Worm (Caenorhabditis elegans) whole organism, L2 larva: ENCODE results near the gene R03A10.5.
A peak's percentile ranks its signal among the peaks of the same experiment; 100 is the strongest.

Experiments used
- F13H6.1 ChIP-seq: sonication (generic microtip); optimal IDR thresholded peaks from 2 replicates; lab custom pipeline; 2016; ENCODE audit warnings: missing genetic modification characterization, missing compliant biosample characterization
- R02D3.7 ChIP-seq: fragments of 150-350 bp; optimal IDR thresholded peaks from 2 replicates; lab custom pipeline; 2014; ENCODE audit warnings: missing biosample characterization, missing genetic modification characterization
- Y55F3AM.14 ChIP-seq: fragments of 200-800 bp; sonication (Bioruptor generic); optimal IDR thresholded peaks from 2 replicates; lab custom pipeline; 2018; ENCODE audit warnings: mild to moderate bottlenecking, missing genetic modification characterization, missing compliant biosample characterization
- ZK546.5 ChIP-seq: sonication (generic microtip); optimal IDR thresholded peaks from 2 replicates; lab custom pipeline; 2017; ENCODE audit warnings: missing biosample characterization, missing genetic modification characterization
- ama-1 ChIP-seq: fragments of 150-350 bp; optimal IDR thresholded peaks from 2 replicates; lab custom pipeline; 2018; ENCODE audit warnings: inconsistent platforms
- blmp-1 ChIP-seq: sonication (generic microtip); optimal IDR thresholded peaks from 2 replicates; lab custom pipeline; 2017; ENCODE audit warnings: missing genetic modification characterization, mild to moderate bottlenecking, missing compliant biosample characterization, antibody characterized with exemption, moderate library complexity; ENCODE audit not compliant: insufficient read depth
- ceh-82 ChIP-seq: fragments of 150-350 bp; optimal IDR thresholded peaks from 2 replicates; lab custom pipeline; 2014; ENCODE audit warnings: missing biosample characterization, missing genetic modification characterization
- crh-2 ChIP-seq: sonication (generic microtip); optimal IDR thresholded peaks from 2 replicates; lab custom pipeline; 2017; ENCODE audit warnings: missing biosample characterization, missing genetic modification characterization
- dmd-4 ChIP-seq: sonication (generic microtip); optimal IDR thresholded peaks from 2 replicates; lab custom pipeline; 2017; ENCODE audit warnings: missing biosample characterization, missing genetic modification characterization
- elt-1 ChIP-seq: fragments of 150-350 bp; optimal IDR thresholded peaks from 2 replicates; lab custom pipeline; 2014; ENCODE audit warnings: missing biosample characterization, missing genetic modification characterization
- elt-3 ChIP-seq: sonication (generic microtip); optimal IDR thresholded peaks from 2 replicates; lab custom pipeline; 2017; ENCODE audit warnings: missing biosample characterization, missing genetic modification characterization
- fos-1 ChIP-seq: fragments of 150-350 bp; optimal IDR thresholded peaks from 2 replicates; lab custom pipeline; 2014; ENCODE audit warnings: missing biosample characterization, missing genetic modification characterization
- gmeb-1 ChIP-seq: fragments of 150-350 bp; optimal IDR thresholded peaks from 2 replicates; lab custom pipeline; 2014; ENCODE audit warnings: missing biosample characterization, missing genetic modification characterization
- lin-11 ChIP-seq: fragments of 150-350 bp; sonication (generic microtip); optimal IDR thresholded peaks from 2 replicates; lab custom pipeline; 2014; ENCODE audit warnings: missing biosample characterization, missing genetic modification characterization, inconsistent platforms, mixed read lengths
- lin-13 ChIP-seq: fragments of 150-350 bp; optimal IDR thresholded peaks from 2 replicates; lab custom pipeline; 2014; ENCODE audit warnings: missing biosample characterization, missing genetic modification reagents, missing genetic modification characterization
- lin-39 ChIP-seq: fragments of 150-350 bp; optimal IDR thresholded peaks from 2 replicates; lab custom pipeline; 2014; ENCODE audit warnings: missing biosample characterization, missing genetic modification reagents, missing genetic modification characterization
- lsy-2 ChIP-seq, 2 experiments: fragments of 150-350 bp in 1 of 2; sonication (generic microtip) in 1 of 2; optimal IDR thresholded peaks; 2 replicates each; lab custom pipeline; 2014 to 2017; ENCODE audit warnings: missing biosample characterization in 2 of 2, missing genetic modification characterization in 2 of 2
- mab-5 ChIP-seq: fragments of 150-350 bp; optimal IDR thresholded peaks from 2 replicates; lab custom pipeline; 2014; ENCODE audit warnings: missing biosample characterization, missing genetic modification characterization
- nhr-10 ChIP-seq: sonication (generic microtip); optimal IDR thresholded peaks from 2 replicates; lab custom pipeline; 2017; ENCODE audit warnings: missing biosample characterization, missing genetic modification characterization
- nhr-11 ChIP-seq: fragments of 150-350 bp; optimal IDR thresholded peaks from 2 replicates; lab custom pipeline; 2014; ENCODE audit warnings: missing biosample characterization, missing genetic modification characterization
- nhr-129 ChIP-seq: fragments of 150-350 bp; optimal IDR thresholded peaks from 2 replicates; lab custom pipeline; 2014; ENCODE audit warnings: missing biosample characterization, missing genetic modification characterization
- nhr-21 ChIP-seq: fragments of 150-350 bp; optimal IDR thresholded peaks from 2 replicates; lab custom pipeline; 2014; ENCODE audit warnings: missing biosample characterization, missing genetic modification characterization
- nhr-23 ChIP-seq: fragments of 150-350 bp; optimal IDR thresholded peaks from 2 replicates; lab custom pipeline; 2014; ENCODE audit warnings: missing biosample characterization, missing genetic modification reagents, missing genetic modification characterization
- nhr-237 ChIP-seq: fragments of 150-350 bp; optimal IDR thresholded peaks from 2 replicates; lab custom pipeline; 2014; ENCODE audit warnings: missing biosample characterization, missing genetic modification characterization
- nhr-6 ChIP-seq: fragments of 150-350 bp; optimal IDR thresholded peaks from 2 replicates; lab custom pipeline; 2014; ENCODE audit warnings: missing biosample characterization, missing genetic modification characterization
- nhr-77 ChIP-seq: fragments of 150-350 bp; optimal IDR thresholded peaks from 2 replicates; lab custom pipeline; 2014; ENCODE audit warnings: missing biosample characterization, missing genetic modification characterization
- peb-1 ChIP-seq: fragments of 150-350 bp; optimal IDR thresholded peaks from 2 replicates; lab custom pipeline; 2014; ENCODE audit warnings: missing biosample characterization, missing genetic modification characterization
- sem-4 ChIP-seq: fragments of 150-350 bp; optimal IDR thresholded peaks from 2 replicates; lab custom pipeline; 2014; ENCODE audit warnings: missing biosample characterization, missing genetic modification reagents, missing genetic modification characterization
- skn-1 ChIP-seq: sonication (generic microtip); optimal IDR thresholded peaks from 2 replicates; lab custom pipeline; 2017; ENCODE audit warnings: missing biosample characterization, missing genetic modification characterization
- sma-3 ChIP-seq: sonication (generic microtip); optimal IDR thresholded peaks from 2 replicates; lab custom pipeline; 2016; ENCODE audit warnings: missing genetic modification reagents, missing genetic modification characterization, missing compliant biosample characterization
- sma-9 ChIP-seq, 2 experiments: fragments of 150-350 bp in 1 of 2; sonication (generic microtip) in 1 of 2; optimal IDR thresholded peaks; 2 replicates each; lab custom pipeline; 2014 to 2016; ENCODE audit warnings: missing genetic modification characterization in 2 of 2, mild to moderate bottlenecking in 1 of 2, missing biosample characterization in 1 of 2, missing compliant biosample characterization in 1 of 2, missing genetic modification reagents in 1 of 2, moderate library complexity in 1 of 2
- snpc-4 ChIP-seq: fragments of 150-350 bp; optimal IDR thresholded peaks from 2 replicates; lab custom pipeline; 2014; ENCODE audit warnings: missing biosample characterization, missing genetic modification characterization
- unc-39 ChIP-seq: fragments of 150-350 bp; optimal IDR thresholded peaks from 2 replicates; lab custom pipeline; 2014; ENCODE audit warnings: missing biosample characterization, missing genetic modification characterization
- unc-55 ChIP-seq: fragments of 150-350 bp; sonication (generic microtip); optimal IDR thresholded peaks from 3 replicates; lab custom pipeline; 2014; ENCODE audit warnings: missing biosample characterization, missing genetic modification reagents, missing genetic modification characterization
- unc-62 ChIP-seq: fragments of 150-350 bp; optimal IDR thresholded peaks from 2 replicates; lab custom pipeline; 2014; ENCODE audit warnings: missing biosample characterization, missing genetic modification reagents, missing genetic modification characterization
- zag-1 ChIP-seq: fragments of 150-350 bp; optimal IDR thresholded peaks from 2 replicates; lab custom pipeline; 2014; ENCODE audit warnings: missing biosample characterization, missing genetic modification characterization
- ztf-1 ChIP-seq: fragments of 200-800 bp; sonication (Bioruptor generic); conservative IDR thresholded peaks from 2 replicates; pipeline ENCODE4 v1.3.6; 2022; ENCODE audit warnings: missing genetic modification characterization, missing compliant biosample characterization
- ztf-4 ChIP-seq: fragments of 150-350 bp; optimal IDR thresholded peaks from 2 replicates; lab custom pipeline; 2014; ENCODE audit warnings: missing biosample characterization, missing genetic modification characterization

R03A10.5 gene

ce11 chrX:15446292-15446794 is at the start of gene R03A10.5:
TSS of gene R03A10.5 (plus strand) at chrX:15446722.
- TF ChIP-seq ama-1 (lab: Kevin White, UChicago) (no peak), nhr-129 (tag; lab: Kevin White, UChicago) (no peak), dmd-4 (no peak), ZK546.5 (tag; lab: Kevin White, UChicago) (no peak), nhr-11 (tag; lab: Kevin White, UChicago) (no peak), ceh-82 (tag; lab: Kevin White, UChicago) (no peak), lin-13 (GFP tag; lab: Kevin White, UChicago) (no peak), sma-3 (GFP tag; lab: Kevin White, UChicago) (no peak), F13H6.1 (tag; lab: Kevin White, UChicago) (no peak), ztf-4 (tag; lab: Kevin White, UChicago) (no peak)

- TF ChIP-seq unc-55 (GFP tag; lab: Kevin White, UChicago) (no peak), zag-1 (tag; lab: Kevin White, UChicago) (no peak), ZK546.5 (tag; lab: Kevin White, UChicago) (no peak)
- TF ChIP-seq, all 48 proteins: peak for 0
Observed at ce11 chrX:15407631-15408030, 38.9 kb upstream of the R03A10.5 start, which contains the start of gene psa-3. TSS of gene psa-3 (plus strand) at chrX:15407931.

- TF ChIP-seq snpc-4 (tag; lab: Kevin White, UChicago) (no peak), fos-1 (peak; percentile 49), F13H6.1 (tag; lab: Kevin White, UChicago) (no peak)
Observed at ce11 chrX:15408577-15408976, 37.9 kb upstream of the R03A10.5 start.

- TF ChIP-seq mab-5 (tag; lab: Kevin White, UChicago) (no peak), elt-3 (tag; lab: Kevin White, UChicago) (no peak), lin-39 (tag; lab: Kevin White, UChicago) (no peak), F13H6.1 (tag; lab: Kevin White, UChicago) (peak; percentile 3)
Observed at ce11 chrX:15415226-15415625, 31.3 kb upstream of the R03A10.5 start, which contains the start of gene pqn-36. TSS of gene pqn-36 (minus strand) at chrX:15415493.

- TF ChIP-seq snpc-4 (tag; lab: Kevin White, UChicago) (no peak), ztf-1 (GFP tag; lab: Robert Waterston, UW) (no peak), nhr-77 (tag; lab: Kevin White, UChicago) (no peak), mab-5 (tag; lab: Kevin White, UChicago) (no peak), nhr-6 (no peak), R02D3.7 (tag; lab: Kevin White, UChicago) (no peak), peb-1 (tag; lab: Kevin White, UChicago) (no peak), nhr-237 (tag; lab: Kevin White, UChicago) (no peak), sem-4 (tag; lab: Kevin White, UChicago) (no peak), elt-1 (no peak), lsy-2 (tag; optimal IDR thresholded peaks at IDR 0.05; lab: Kevin White, UChicago) (no peak), unc-39 (tag; lab: Kevin White, UChicago) (no peak), zag-1 (tag; lab: Kevin White, UChicago) (no peak), Y55F3AM.14 (GFP tag; lab: Kevin White, UChicago) (no peak), ztf-4 (tag; lab: Kevin White, UChicago) (no peak), unc-55 (GFP tag; lab: Kevin White, UChicago) (no peak), gmeb-1 (tag; lab: Kevin White, UChicago) (no peak)
Observed at ce11 chrX:15420671-15421070, 25.9 kb upstream of the R03A10.5 start, which contains the start of gene F39D8.3. TSS of gene F39D8.3 (plus strand) at chrX:15420971.

ce11 chrX:15423708-15424423 is 22.7 kb upstream of the R03A10.5 start:
- TF ChIP-seq unc-55 (GFP tag; lab: Kevin White, UChicago) (no peak), crh-2 (tag; lab: Kevin White, UChicago) (peak; percentile 22), mab-5 (tag; lab: Kevin White, UChicago) (no peak), unc-62 (GFP tag; lab: Kevin White, UChicago) (no peak), lin-11 (tag; lab: Kevin White, UChicago) (no peak), skn-1 (tag; lab: Kevin White, UChicago) (no peak), F13H6.1 (tag; lab: Kevin White, UChicago) (no peak), lsy-2 (tag; optimal IDR thresholded peaks at IDR 0.05; lab: Kevin White, UChicago) (no peak), lin-13 (GFP tag; lab: Kevin White, UChicago) (no peak), blmp-1 (tag; lab: Kevin White, UChicago) (no peak), sma-9 (GFP tag; optimal IDR thresholded peaks at IDR 0.05; lab: Kevin White, UChicago) (peak; percentile 24), sma-9 (tag; optimal IDR thresholded peaks at IDR 0.05; lab: Kevin White, UChicago) (no peak), ztf-1 (GFP tag; lab: Robert Waterston, UW) (no peak), R02D3.7 (tag; lab: Kevin White, UChicago) (no peak), nhr-6 (no peak), fos-1 (peak; percentile 85), ceh-82 (tag; lab: Kevin White, UChicago) (no peak), nhr-23 (tag; lab: Kevin White, UChicago) (no peak), lin-39 (tag; lab: Kevin White, UChicago) (no peak), zag-1 (tag; lab: Kevin White, UChicago) (no peak), nhr-10 (tag; lab: Kevin White, UChicago) (no peak), nhr-21 (tag; lab: Kevin White, UChicago) (no peak), nhr-129 (tag; lab: Kevin White, UChicago) (no peak), sem-4 (tag; lab: Kevin White, UChicago) (no peak)
